Worm (Caenorhabditis elegans) whole organism, L1 larva: ENCODE results near the gene C37C3.2.

Source experiments
- C04F5.9 ChIP-seq: sonication (generic microtip); optimal IDR thresholded peaks from 2 replicates; lab custom pipeline; 2016; ENCODE audit warnings: missing genetic modification characterization, missing compliant biosample characterization
- C16A3.4 ChIP-seq: fragments of 150-350 bp; optimal IDR thresholded peaks from 2 replicates; lab custom pipeline; 2014; ENCODE audit warnings: missing biosample characterization, missing genetic modification characterization
- F16B12.6 ChIP-seq: fragments of 150-350 bp; optimal IDR thresholded peaks from 2 replicates; lab custom pipeline; 2014; ENCODE audit warnings: missing biosample characterization, missing genetic modification characterization
- ama-1 ChIP-seq: fragments of 150-350 bp; optimal IDR thresholded peaks from 2 replicates; lab custom pipeline; 2014
- ceh-82 ChIP-seq, 3 experiments: fragments of 150-350 bp in 1 of 3; sonication (generic microtip) in 2 of 3; optimal IDR thresholded peaks; 2 replicates each; lab custom pipeline; 2014 to 2017; ENCODE audit warnings: missing biosample characterization in 3 of 3, missing genetic modification characterization in 3 of 3
- ces-1 ChIP-seq: fragments of 150-350 bp; optimal IDR thresholded peaks from 2 replicates; lab custom pipeline; 2014; ENCODE audit warnings: missing biosample characterization, missing genetic modification reagents, missing genetic modification characterization
- dpl-1 ChIP-seq, 3 experiments: fragments of 150-350 bp in 2 of 3; sonication (generic microtip) in 1 of 3; optimal IDR thresholded peaks; 2 replicates each; lab custom pipeline; 2014 to 2017; ENCODE audit warnings: missing biosample characterization in 3 of 3, missing genetic modification characterization in 3 of 3, missing genetic modification reagents in 3 of 3
- dsc-1 ChIP-seq: sonication (generic microtip); optimal IDR thresholded peaks from 2 replicates; lab custom pipeline; 2016; ENCODE audit warnings: mild to moderate bottlenecking, missing genetic modification characterization, missing compliant biosample characterization
- efl-1 ChIP-seq, 4 experiments: fragments of 150-350 bp; optimal IDR thresholded peaks in 3 of 4; peaks in 1 of 4; 1 replicate in 1 of 4; 2 replicates in 3 of 4; lab custom pipeline; 2014; ENCODE audit warnings: missing biosample characterization in 2 of 4, missing genetic modification characterization in 2 of 4, missing genetic modification reagents in 2 of 4
- egl-13 ChIP-seq: sonication (generic microtip); optimal IDR thresholded peaks from 2 replicates; lab custom pipeline; 2016; ENCODE audit warnings: missing genotype, missing genetic modification reagents, missing genetic modification characterization, missing compliant biosample characterization
- elt-2 ChIP-seq: sonication (generic microtip); optimal IDR thresholded peaks from 2 replicates; lab custom pipeline; 2016; ENCODE audit warnings: missing genetic modification characterization, mild to moderate bottlenecking, inconsistent platforms, missing compliant biosample characterization, missing genetic modification reagents
- elt-3 ChIP-seq, 6 experiments: fragments of 150-350 bp in 1 of 6; sonication (generic microtip); optimal IDR thresholded peaks; 2 replicates each; lab custom pipeline; 2017 to 2018; ENCODE audit warnings: missing biosample characterization in 6 of 6, missing genetic modification characterization in 6 of 6, inconsistent platforms in 1 of 6
- fkh-10 ChIP-seq: sonication (generic microtip); optimal IDR thresholded peaks from 2 replicates; lab custom pipeline; 2017; ENCODE audit warnings: missing biosample characterization, missing genetic modification reagents, missing genetic modification characterization
- fkh-4 ChIP-seq: sonication (generic microtip); optimal IDR thresholded peaks from 2 replicates; lab custom pipeline; 2016; ENCODE audit warnings: missing compliant biosample characterization, missing genetic modification characterization, borderline replicate concordance
- fkh-8 ChIP-seq: sonication (generic microtip); optimal IDR thresholded peaks from 2 replicates; lab custom pipeline; 2016; ENCODE audit warnings: mild to moderate bottlenecking, missing genetic modification characterization, missing compliant biosample characterization
- hpl-2 ChIP-seq: fragments of 150-350 bp; optimal IDR thresholded peaks from 2 replicates; lab custom pipeline; 2014; ENCODE audit warnings: missing biosample characterization, missing genetic modification reagents, missing genetic modification characterization
- irx-1 ChIP-seq: sonication (generic microtip); optimal IDR thresholded peaks from 2 replicates; lab custom pipeline; 2016; ENCODE audit warnings: missing genetic modification characterization, missing compliant biosample characterization
- isw-1 ChIP-seq: fragments of 200-800 bp; sonication (Bioruptor generic); IDR thresholded peaks from 2 replicates; pipeline ENCODE4 v1.3.6; 2022; ENCODE audit warnings: missing genetic modification characterization, missing compliant biosample characterization
- jun-1 ChIP-seq: fragments of 150-350 bp; optimal IDR thresholded peaks from 2 replicates; lab custom pipeline; 2014; ENCODE audit warnings: missing biosample characterization, missing genetic modification reagents, missing genetic modification characterization
- lin-13 ChIP-seq: fragments of 150-350 bp; optimal IDR thresholded peaks from 2 replicates; lab custom pipeline; 2014; ENCODE audit warnings: missing biosample characterization, missing genetic modification reagents, missing genetic modification characterization
- lin-14 ChIP-seq: fragments of 200-800 bp; sonication (Bioruptor generic); optimal IDR thresholded peaks from 2 replicates; lab custom pipeline; 2018; ENCODE audit warnings: mild to moderate bottlenecking, missing genetic modification characterization, moderate library complexity, missing compliant biosample characterization
- lin-15B ChIP-seq: fragments of 150-350 bp; sonication (generic microtip); optimal IDR thresholded peaks from 3 replicates; lab custom pipeline; 2014; ENCODE audit warnings: missing biosample characterization, missing genetic modification characterization
- lin-35 ChIP-seq, 2 experiments: fragments of 150-350 bp; optimal IDR thresholded peaks; 2 replicates each; lab custom pipeline; 2014; ENCODE audit warnings: missing biosample characterization in 2 of 2, missing genetic modification characterization in 2 of 2, missing genetic modification reagents in 2 of 2
- lin-39 ChIP-seq: fragments of 150-350 bp; optimal IDR thresholded peaks from 2 replicates; lab custom pipeline; 2014; ENCODE audit warnings: missing biosample characterization, missing genetic modification reagents, missing genetic modification characterization
- lir-3 ChIP-seq: sonication (generic microtip); optimal IDR thresholded peaks from 2 replicates; lab custom pipeline; 2016; ENCODE audit warnings: mild to moderate bottlenecking, missing genetic modification characterization, moderate library complexity, missing compliant biosample characterization; ENCODE audit not compliant: poor library complexity
- lsy-2 ChIP-seq, 2 experiments: fragments of 150-350 bp; optimal IDR thresholded peaks; 2 replicates each; lab custom pipeline; 2014; ENCODE audit warnings: missing biosample characterization in 2 of 2, missing genetic modification characterization in 2 of 2
- mef-2 ChIP-seq: fragments of 150-350 bp; optimal IDR thresholded peaks from 2 replicates; lab custom pipeline; 2014; ENCODE audit warnings: missing biosample characterization, missing genetic modification characterization
- nhr-11 ChIP-seq: fragments of 150-350 bp; optimal IDR thresholded peaks from 2 replicates; lab custom pipeline; 2014; ENCODE audit warnings: missing biosample characterization, missing genetic modification characterization
- nhr-12 ChIP-seq: sonication (generic microtip); optimal IDR thresholded peaks from 2 replicates; lab custom pipeline; 2017; ENCODE audit warnings: missing biosample characterization, missing genetic modification characterization
- nhr-20 ChIP-seq: sonication (generic microtip); optimal IDR thresholded peaks from 2 replicates; lab custom pipeline; 2016; ENCODE audit warnings: mild to moderate bottlenecking, missing genetic modification characterization, missing compliant biosample characterization
- nhr-28 ChIP-seq: fragments of 150-350 bp; optimal IDR thresholded peaks from 2 replicates; lab custom pipeline; 2014; ENCODE audit warnings: missing biosample characterization, missing genetic modification characterization
- nhr-47 ChIP-seq: sonication (generic microtip); optimal IDR thresholded peaks from 2 replicates; lab custom pipeline; 2016; ENCODE audit warnings: mild to moderate bottlenecking, missing genetic modification characterization, moderate library complexity, missing compliant biosample characterization
- nhr-71 ChIP-seq: sonication (generic microtip); optimal IDR thresholded peaks from 2 replicates; lab custom pipeline; 2016; ENCODE audit warnings: mild to moderate bottlenecking, missing genetic modification characterization, moderate library complexity, missing compliant biosample characterization
- nhr-77 ChIP-seq: fragments of 150-350 bp; optimal IDR thresholded peaks from 2 replicates; lab custom pipeline; 2014; ENCODE audit warnings: missing biosample characterization, missing genetic modification characterization
- nhr-90 ChIP-seq: sonication (generic microtip); optimal IDR thresholded peaks from 2 replicates; lab custom pipeline; 2016; ENCODE audit warnings: mild to moderate bottlenecking, missing genetic modification characterization, missing compliant biosample characterization; ENCODE audit not compliant: poor library complexity
- pag-3 ChIP-seq: sonication (generic microtip); optimal IDR thresholded peaks from 2 replicates; lab custom pipeline; 2017; ENCODE audit warnings: missing genetic modification characterization, mild to moderate bottlenecking, missing compliant biosample characterization, antibody characterized with exemption, borderline replicate concordance; ENCODE audit not compliant: insufficient read depth
- pqm-1 ChIP-seq: sonication (generic microtip); optimal IDR thresholded peaks from 3 replicates; lab custom pipeline; 2017; ENCODE audit warnings: missing biosample characterization, missing genetic modification characterization
- rnt-1 ChIP-seq: sonication (generic microtip); optimal IDR thresholded peaks from 2 replicates; lab custom pipeline; 2016; ENCODE audit warnings: mild to moderate bottlenecking, missing genetic modification characterization, moderate library complexity, missing compliant biosample characterization
- skn-1 ChIP-seq: fragments of 150-350 bp; optimal IDR thresholded peaks from 2 replicates; lab custom pipeline; 2014; ENCODE audit warnings: missing biosample characterization, missing genetic modification characterization
- snpc-4 ChIP-seq: fragments of 150-350 bp; optimal IDR thresholded peaks from 2 replicates; lab custom pipeline; 2014; ENCODE audit warnings: missing biosample characterization, missing genetic modification characterization
- snu-23 ChIP-seq: sonication (generic microtip); optimal IDR thresholded peaks from 2 replicates; lab custom pipeline; 2016; ENCODE audit warnings: missing genetic modification characterization, missing compliant biosample characterization
- swsn-7 ChIP-seq: sonication (generic microtip); optimal IDR thresholded peaks from 2 replicates; lab custom pipeline; 2016; ENCODE audit warnings: missing genetic modification characterization, missing compliant biosample characterization
- tbx-2 ChIP-seq: sonication (generic microtip); optimal IDR thresholded peaks from 2 replicates; lab custom pipeline; 2016; ENCODE audit warnings: missing genetic modification characterization, missing compliant biosample characterization
- unc-130 ChIP-seq: fragments of 150-350 bp; optimal IDR thresholded peaks from 2 replicates; lab custom pipeline; 2017; ENCODE audit warnings: missing biosample characterization, missing genetic modification characterization, inconsistent platforms
- unc-62 ChIP-seq: fragments of 150-350 bp; optimal IDR thresholded peaks from 2 replicates; lab custom pipeline; 2014; ENCODE audit warnings: missing biosample characterization, missing genetic modification reagents, missing genetic modification characterization
- unc-98 ChIP-seq: fragments of 200-800 bp; sonication (Bioruptor generic); IDR thresholded peaks from 2 replicates; pipeline ENCODE4 v1.3.6; 2022; ENCODE audit warnings: missing genetic modification characterization, missing compliant biosample characterization
- vab-15 ChIP-seq: sonication (generic microtip); optimal IDR thresholded peaks from 2 replicates; lab custom pipeline; 2017; ENCODE audit warnings: missing genotype, mild to moderate bottlenecking, missing genetic modification characterization, missing compliant biosample characterization
- xbp-1 ChIP-seq: sonication (generic microtip); optimal IDR thresholded peaks from 2 replicates; lab custom pipeline; 2016; ENCODE audit warnings: missing genetic modification characterization, missing compliant biosample characterization
- ztf-11 ChIP-seq, 2 experiments: sonication (generic microtip); optimal IDR thresholded peaks; 2 replicates each; lab custom pipeline; 2016 to 2017; ENCODE audit warnings: missing genetic modification characterization in 2 of 2, missing biosample characterization in 1 of 2, missing compliant biosample characterization in 1 of 2
- ztf-4 ChIP-seq: fragments of 150-350 bp; optimal IDR thresholded peaks from 2 replicates; lab custom pipeline; 2014; ENCODE audit warnings: missing biosample characterization, missing genetic modification characterization

C37C3.2 gene

DNA sequence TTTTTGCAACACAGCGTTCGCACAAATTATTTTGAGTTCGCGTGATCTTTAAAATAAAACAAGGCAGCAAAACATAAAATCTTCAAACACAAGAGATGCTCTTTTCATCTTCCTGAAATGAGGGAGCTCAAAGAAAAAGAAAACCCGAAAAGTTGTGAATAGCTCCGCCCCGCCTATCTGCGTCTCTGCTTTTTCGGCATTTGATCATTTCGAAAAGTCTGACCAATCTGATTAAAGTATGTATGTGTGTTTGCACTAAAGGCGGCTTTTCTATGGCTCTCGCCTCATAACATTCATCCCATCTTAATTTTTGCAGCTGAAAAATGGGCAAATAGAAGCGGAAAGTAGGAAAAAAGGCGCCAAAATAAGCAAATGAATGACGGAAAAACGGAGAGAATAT lies 36.2 kb upstream of the C37C3.2 start (continued):
- TF ChIP-seq nhr-71 (tag; lab: Kevin White, UChicago) (peak; percentile 3), C04F5.9 (tag; lab: Kevin White, UChicago) (no peak), fkh-10 (GFP tag; lab: Kevin White, UChicago) (peak; percentile 68), irx-1 (tag; lab: Kevin White, UChicago) (no peak), unc-130 (no peak), ceh-82 (tag; optimal IDR thresholded peaks at IDR 0.05; lab: Kevin White, UChicago) (peak in 1 of 3 experiments; percentile 16), nhr-20 (tag; lab: Kevin White, UChicago) (no peak), elt-2 (tag; lab: Kevin White, UChicago) (no peak), lin-39 (no peak), mef-2 (tag; lab: Kevin White, UChicago) (no peak), nhr-90 (tag; lab: Kevin White, UChicago) (no peak), pqm-1 (no peak), unc-98 (GFP tag; lab: Robert Waterston, UW) (no peak), snu-23 (GFP tag; lab: Kevin White, UChicago) (no peak), nhr-47 (no peak), skn-1 (tag; lab: Kevin White, UChicago) (no peak), ama-1 (lab: Kevin White, UChicago) (no peak), egl-13 (no peak), fkh-4 (no peak)

ce11 chrV:7820270-7820669 lies 35.5 kb upstream of the C37C3.2 start, which contains the start of gene lbp-4:
Gene lbp-4 (plus strand): TSS chrV:7820578.
- TF ChIP-seq ztf-11 (tag; optimal IDR thresholded peaks at IDR 0.05; lab: Kevin White, UChicago) (peak in 1 of 2 experiments; percentile 33), lin-14 (GFP tag; lab: Kevin White, UChicago) (peak; percentile 83), nhr-47 (peak; percentile 36), lin-13 (peak; percentile 20), nhr-12 (tag; lab: Kevin White, UChicago) (no peak), nhr-77 (tag; lab: Kevin White, UChicago) (peak; percentile 23), pag-3 (peak; percentile 25), lin-15B (peak; percentile 26), nhr-20 (tag; lab: Kevin White, UChicago) (peak; percentile 54), unc-62 (no peak), skn-1 (tag; lab: Kevin White, UChicago) (peak; percentile 12), xbp-1 (tag; lab: Kevin White, UChicago) (peak; percentile 49), fkh-8 (peak; percentile 7), jun-1 (tag; lab: Kevin White, UChicago) (no peak), vab-15 (tag; lab: Kevin White, UChicago) (peak; percentile 86), lir-3 (peak; percentile 40), mef-2 (tag; lab: Kevin White, UChicago) (no peak), snpc-4 (tag; lab: Kevin White, UChicago) (peak; percentile 3), ceh-82 (tag; optimal IDR thresholded peaks at IDR 0.05; lab: Kevin White, UChicago) (peak in 1 of 3 experiments; percentile 30), swsn-7 (tag; lab: Kevin White, UChicago) (peak; percentile 23), lin-35 (GFP tag; optimal IDR thresholded peaks at IDR 0.05; lab: Kevin White, UChicago) (peak; percentile 44 to 78), unc-130 (peak; percentile 63), nhr-11 (tag; lab: Kevin White, UChicago) (no peak), hpl-2 (GFP tag; lab: Kevin White, UChicago) (no peak), F16B12.6 (tag; lab: Kevin White, UChicago) (peak; percentile 3), lsy-2 (tag; optimal IDR thresholded peaks at IDR 0.05; lab: Kevin White, UChicago) (peak; percentile 1 to 81), ztf-4 (tag; lab: Kevin White, UChicago) (no peak), egl-13 (no peak), dsc-1 (peak; percentile 16), ces-1 (GFP tag; lab: Kevin White, UChicago) (no peak), C16A3.4 (tag; lab: Kevin White, UChicago) (peak; percentile 83), isw-1 (GFP tag; lab: Robert Waterston, UW) (no peak), nhr-71 (tag; lab: Kevin White, UChicago) (peak; percentile 54), elt-3 (tag; optimal IDR thresholded peaks at IDR 0.05; lab: Kevin White, UChicago) (peak in 1 of 6 experiments; percentile 17), snu-23 (GFP tag; lab: Kevin White, UChicago) (peak; percentile 37), rnt-1 (tag; lab: Kevin White, UChicago) (peak; percentile 49), tbx-2 (peak; percentile 15), nhr-28 (tag; lab: Kevin White, UChicago) (no peak), dpl-1 (GFP tag; optimal IDR thresholded peaks at IDR 0.05; lab: Kevin White, UChicago) (peak in 2 of 3 experiments; percentile 19 to 50), efl-1 (optimal IDR thresholded peaks at IDR 0.05; lab: Kevin White, UChicago) (peak; percentile 51 to 53), efl-1 (GFP tag; optimal IDR thresholded peaks at IDR 0.05 in 1 of 2; lab: Kevin White, UChicago) (peak in 1 of 2 experiments; percentile 42)
